Worm (Caenorhabditis elegans) whole organism, early embryonic: Measurements from ENCODE around the gene Y54G2A.26.

Experiments used
- F13C5.2 ChIP-seq: sonication (generic microtip); optimal IDR thresholded peaks from 2 replicates; lab custom pipeline; 2017; ENCODE audit warnings: mild to moderate bottlenecking, missing genetic modification characterization, inconsistent platforms, missing compliant biosample characterization
- aly-1 ChIP-seq: sonication (generic microtip); optimal IDR thresholded peaks from 2 replicates; lab custom pipeline; 2016; ENCODE audit warnings: missing genetic modification characterization, missing compliant biosample characterization
- ama-1 ChIP-seq: fragments of 150-350 bp; optimal IDR thresholded peaks from 2 replicates; lab custom pipeline; 2014
- ceh-13 ChIP-seq: fragments of 200-800 bp; sonication (Bioruptor generic); optimal IDR thresholded peaks from 2 replicates; lab custom pipeline; 2018; ENCODE audit warnings: mild to moderate bottlenecking, missing genetic modification characterization, missing compliant biosample characterization
- hnd-1 ChIP-seq: sonication (generic microtip); optimal IDR thresholded peaks from 2 replicates; lab custom pipeline; 2016; ENCODE audit warnings: missing genetic modification characterization, missing compliant biosample characterization
- pes-1 ChIP-seq: fragments of 200-800 bp; sonication (Bioruptor generic); IDR thresholded peaks from 2 replicates; pipeline ENCODE4 v1.3.6; 2022; ENCODE audit warnings: missing genetic modification reagents, missing genetic modification characterization, missing compliant biosample characterization
- sea-1 ChIP-seq: fragments of 200-800 bp; sonication (Bioruptor generic); conservative IDR thresholded peaks from 2 replicates; pipeline ENCODE4 v1.3.6; 2022; ENCODE audit warnings: missing genetic modification characterization, missing compliant biosample characterization
- tbx-11 ChIP-seq: fragments of 200-800 bp; sonication (Bioruptor generic); IDR thresholded peaks from 2 replicates; pipeline ENCODE4 v1.3.6; 2022; ENCODE audit warnings: missing genetic modification characterization, missing compliant biosample characterization
- tbx-37 ChIP-seq: fragments of 200-800 bp; sonication (Bioruptor generic); conservative IDR thresholded peaks from 2 replicates; pipeline ENCODE4 v1.3.6; 2022; ENCODE audit warnings: missing genetic modification reagents, missing genetic modification characterization, missing compliant biosample characterization

ce11 chrIV:3002807-3003206, 7.5 kb upstream of the Y54G2A.26 start:
- TF ChIP-seq ceh-13 (GFP tag; lab: Kevin White, UChicago) (no peak), hnd-1 (tag; lab: Kevin White, UChicago) (no peak), F13C5.2 (tag; lab: Kevin White, UChicago) (no peak), ama-1 (lab: Kevin White, UChicago) (no peak), aly-1 (tag; lab: Kevin White, UChicago) (no peak), sea-1 (no peak), pes-1 (GFP tag; lab: Robert Waterston, UW) (no peak), tbx-11 (GFP tag; lab: Robert Waterston, UW) (no peak), tbx-37 (GFP tag; lab: Robert Waterston, UW) (no peak)
